Worm (Caenorhabditis elegans) whole organism, L1 larva: ENCODE results near the gene pfkb-1.2.

Experiments
- C04F5.9 ChIP-seq: sonication (generic microtip); optimal IDR thresholded peaks from 2 replicates; lab custom pipeline; 2016; ENCODE audit warnings: missing genetic modification characterization, missing compliant biosample characterization
- C16A3.4 ChIP-seq: fragments of 150-350 bp; optimal IDR thresholded peaks from 2 replicates; lab custom pipeline; 2014; ENCODE audit warnings: missing biosample characterization, missing genetic modification characterization
- C34B4.2 ChIP-seq: sonication (generic microtip); optimal IDR thresholded peaks from 2 replicates; lab custom pipeline; 2017; ENCODE audit warnings: mild to moderate bottlenecking, missing genetic modification characterization, missing compliant biosample characterization
- F16B12.6 ChIP-seq: fragments of 150-350 bp; optimal IDR thresholded peaks from 2 replicates; lab custom pipeline; 2014; ENCODE audit warnings: missing biosample characterization, missing genetic modification characterization
- Y116A8C.19 ChIP-seq: sonication (generic microtip); optimal IDR thresholded peaks from 2 replicates; lab custom pipeline; 2016; ENCODE audit warnings: missing compliant biosample characterization, missing genetic modification characterization, borderline replicate concordance
- ama-1 ChIP-seq: fragments of 150-350 bp; optimal IDR thresholded peaks from 2 replicates; lab custom pipeline; 2014
- blmp-1 ChIP-seq: fragments of 150-350 bp; optimal IDR thresholded peaks from 2 replicates; lab custom pipeline; 2014; ENCODE audit warnings: missing biosample characterization, missing genetic modification characterization
- ceh-8 ChIP-seq: fragments of 200-800 bp; sonication (Bioruptor generic); optimal IDR thresholded peaks from 2 replicates; lab custom pipeline; 2018; ENCODE audit warnings: mild to moderate bottlenecking, missing genetic modification characterization, moderate library complexity, missing compliant biosample characterization
- ceh-82 ChIP-seq, 3 experiments: fragments of 150-350 bp in 1 of 3; sonication (generic microtip) in 2 of 3; optimal IDR thresholded peaks; 2 replicates each; lab custom pipeline; 2014 to 2017; ENCODE audit warnings: missing biosample characterization in 3 of 3, missing genetic modification characterization in 3 of 3
- ceh-88 ChIP-seq: fragments of 200-800 bp; sonication (Bioruptor generic); IDR thresholded peaks from 2 replicates; pipeline ENCODE4 v1.3.6; 2022; ENCODE audit warnings: missing genetic modification characterization, missing compliant biosample characterization
- efl-1 ChIP-seq, 4 experiments: fragments of 150-350 bp; optimal IDR thresholded peaks in 3 of 4; peaks in 1 of 4; 1 replicate in 1 of 4; 2 replicates in 3 of 4; lab custom pipeline; 2014; ENCODE audit warnings: missing biosample characterization in 2 of 4, missing genetic modification characterization in 2 of 4, missing genetic modification reagents in 2 of 4
- efl-3 ChIP-seq: fragments of 200-800 bp; sonication (Bioruptor generic); optimal IDR thresholded peaks from 2 replicates; lab custom pipeline; 2018; ENCODE audit warnings: mild to moderate bottlenecking, missing genetic modification characterization, missing compliant biosample characterization
- egl-13 ChIP-seq: sonication (generic microtip); optimal IDR thresholded peaks from 2 replicates; lab custom pipeline; 2016; ENCODE audit warnings: missing genotype, missing genetic modification reagents, missing genetic modification characterization, missing compliant biosample characterization
- egl-27 ChIP-seq, 2 experiments: fragments of 150-350 bp in 1 of 2; sonication (generic microtip); optimal IDR thresholded peaks; 3 replicates each; lab custom pipeline; 2017 to 2018; ENCODE audit warnings: missing biosample characterization in 2 of 2, missing genetic modification characterization in 2 of 2, missing genetic modification reagents in 2 of 2
- elt-3 ChIP-seq, 6 experiments: fragments of 150-350 bp in 1 of 6; sonication (generic microtip); optimal IDR thresholded peaks; 2 replicates each; lab custom pipeline; 2017 to 2018; ENCODE audit warnings: missing biosample characterization in 6 of 6, missing genetic modification characterization in 6 of 6, inconsistent platforms in 1 of 6
- fkh-8 ChIP-seq: sonication (generic microtip); optimal IDR thresholded peaks from 2 replicates; lab custom pipeline; 2016; ENCODE audit warnings: mild to moderate bottlenecking, missing genetic modification characterization, missing compliant biosample characterization
- fos-1 ChIP-seq: fragments of 150-350 bp; optimal IDR thresholded peaks from 2 replicates; lab custom pipeline; 2014; ENCODE audit warnings: missing biosample characterization, missing genetic modification characterization
- grh-1 ChIP-seq: fragments of 200-800 bp; sonication (Bioruptor generic); IDR thresholded peaks from 2 replicates; pipeline ENCODE4 v1.3.6; 2022; ENCODE audit warnings: missing genetic modification reagents, missing genetic modification characterization, missing compliant biosample characterization
- hlh-17 ChIP-seq: fragments of 200-800 bp; sonication (Bioruptor generic); optimal IDR thresholded peaks from 2 replicates; lab custom pipeline; 2018; ENCODE audit warnings: missing genetic modification characterization, mild to moderate bottlenecking, missing compliant biosample characterization, moderate library complexity, borderline replicate concordance
- irx-1 ChIP-seq: sonication (generic microtip); optimal IDR thresholded peaks from 2 replicates; lab custom pipeline; 2016; ENCODE audit warnings: missing genetic modification characterization, missing compliant biosample characterization
- isw-1 ChIP-seq: fragments of 200-800 bp; sonication (Bioruptor generic); IDR thresholded peaks from 2 replicates; pipeline ENCODE4 v1.3.6; 2022; ENCODE audit warnings: missing genetic modification characterization, missing compliant biosample characterization
- lin-35 ChIP-seq, 2 experiments: fragments of 150-350 bp; optimal IDR thresholded peaks; 2 replicates each; lab custom pipeline; 2014; ENCODE audit warnings: missing biosample characterization in 2 of 2, missing genetic modification characterization in 2 of 2, missing genetic modification reagents in 2 of 2
- lin-39 ChIP-seq: fragments of 150-350 bp; optimal IDR thresholded peaks from 2 replicates; lab custom pipeline; 2014; ENCODE audit warnings: missing biosample characterization, missing genetic modification reagents, missing genetic modification characterization
- lir-3 ChIP-seq: sonication (generic microtip); optimal IDR thresholded peaks from 2 replicates; lab custom pipeline; 2016; ENCODE audit warnings: mild to moderate bottlenecking, missing genetic modification characterization, moderate library complexity, missing compliant biosample characterization; ENCODE audit not compliant: poor library complexity
- lsy-2 ChIP-seq, 2 experiments: fragments of 150-350 bp; optimal IDR thresholded peaks; 2 replicates each; lab custom pipeline; 2014; ENCODE audit warnings: missing biosample characterization in 2 of 2, missing genetic modification characterization in 2 of 2
- mdl-1 ChIP-seq, 2 experiments: fragments of 150-350 bp; optimal IDR thresholded peaks; 2 replicates each; lab custom pipeline; 2014 to 2017; ENCODE audit warnings: missing biosample characterization in 2 of 2, missing genetic modification characterization in 2 of 2, inconsistent platforms in 1 of 2
- mef-2 ChIP-seq: fragments of 150-350 bp; optimal IDR thresholded peaks from 2 replicates; lab custom pipeline; 2014; ENCODE audit warnings: missing biosample characterization, missing genetic modification characterization
- mep-1 ChIP-seq: fragments of 150-350 bp; optimal IDR thresholded peaks from 2 replicates; lab custom pipeline; 2014; ENCODE audit warnings: missing biosample characterization, missing genetic modification characterization
- nhr-11 ChIP-seq: fragments of 150-350 bp; optimal IDR thresholded peaks from 2 replicates; lab custom pipeline; 2014; ENCODE audit warnings: missing biosample characterization, missing genetic modification characterization
- nhr-20 ChIP-seq: sonication (generic microtip); optimal IDR thresholded peaks from 2 replicates; lab custom pipeline; 2016; ENCODE audit warnings: mild to moderate bottlenecking, missing genetic modification characterization, missing compliant biosample characterization
- nhr-47 ChIP-seq: sonication (generic microtip); optimal IDR thresholded peaks from 2 replicates; lab custom pipeline; 2016; ENCODE audit warnings: mild to moderate bottlenecking, missing genetic modification characterization, moderate library complexity, missing compliant biosample characterization
- nhr-71 ChIP-seq: sonication (generic microtip); optimal IDR thresholded peaks from 2 replicates; lab custom pipeline; 2016; ENCODE audit warnings: mild to moderate bottlenecking, missing genetic modification characterization, moderate library complexity, missing compliant biosample characterization
- nhr-76 ChIP-seq: sonication (generic microtip); optimal IDR thresholded peaks from 2 replicates; lab custom pipeline; 2017; ENCODE audit warnings: missing biosample characterization, missing genetic modification characterization
- nhr-84 ChIP-seq: sonication (generic microtip); optimal IDR thresholded peaks from 2 replicates; lab custom pipeline; 2017; ENCODE audit warnings: missing biosample characterization, missing genetic modification characterization
- nhr-85 ChIP-seq: sonication (generic microtip); peaks from one replicate; lab custom pipeline; 2016; ENCODE audit warnings: missing genetic modification characterization, inconsistent platforms, missing compliant biosample characterization
- nhr-90 ChIP-seq: sonication (generic microtip); optimal IDR thresholded peaks from 2 replicates; lab custom pipeline; 2016; ENCODE audit warnings: mild to moderate bottlenecking, missing genetic modification characterization, missing compliant biosample characterization; ENCODE audit not compliant: poor library complexity
- pax-3 ChIP-seq: fragments of 200-800 bp; sonication (Bioruptor generic); optimal IDR thresholded peaks from 2 replicates; lab custom pipeline; 2018; ENCODE audit warnings: mild to moderate bottlenecking, missing genetic modification characterization, moderate library complexity, missing compliant biosample characterization
- rnt-1 ChIP-seq: sonication (generic microtip); optimal IDR thresholded peaks from 2 replicates; lab custom pipeline; 2016; ENCODE audit warnings: mild to moderate bottlenecking, missing genetic modification characterization, moderate library complexity, missing compliant biosample characterization
- snu-23 ChIP-seq: sonication (generic microtip); optimal IDR thresholded peaks from 2 replicates; lab custom pipeline; 2016; ENCODE audit warnings: missing genetic modification characterization, missing compliant biosample characterization
- sox-4 ChIP-seq: sonication (generic microtip); optimal IDR thresholded peaks from 2 replicates; lab custom pipeline; 2016; ENCODE audit warnings: missing genetic modification characterization, missing compliant biosample characterization
- sup-37 ChIP-seq: fragments of 200-800 bp; sonication (Bioruptor generic); optimal IDR thresholded peaks from 2 replicates; lab custom pipeline; 2018; ENCODE audit warnings: mild to moderate bottlenecking, missing genetic modification characterization, missing compliant biosample characterization
- tbx-2 ChIP-seq: sonication (generic microtip); optimal IDR thresholded peaks from 2 replicates; lab custom pipeline; 2016; ENCODE audit warnings: missing genetic modification characterization, missing compliant biosample characterization
- vab-15 ChIP-seq: sonication (generic microtip); optimal IDR thresholded peaks from 2 replicates; lab custom pipeline; 2017; ENCODE audit warnings: missing genotype, mild to moderate bottlenecking, missing genetic modification characterization, missing compliant biosample characterization
- xbp-1 ChIP-seq: sonication (generic microtip); optimal IDR thresholded peaks from 2 replicates; lab custom pipeline; 2016; ENCODE audit warnings: missing genetic modification characterization, missing compliant biosample characterization
- zag-1 ChIP-seq: fragments of 150-350 bp; optimal IDR thresholded peaks from 2 replicates; lab custom pipeline; 2014; ENCODE audit warnings: missing biosample characterization, missing genetic modification characterization
- ztf-11 ChIP-seq, 2 experiments: sonication (generic microtip); optimal IDR thresholded peaks; 2 replicates each; lab custom pipeline; 2016 to 2017; ENCODE audit warnings: missing genetic modification characterization in 2 of 2, missing biosample characterization in 1 of 2, missing compliant biosample characterization in 1 of 2

Gene pfkb-1.2

ce11 chrIV:5930345-5930744 is 11.4 kb upstream of the pfkb-1.2 start, which contains the start of gene lin-33:
TSS of gene lin-33 (plus strand) at chrIV:5930645.
- no peak for TF ChIP-seq efl-1 (optimal IDR thresholded peaks at IDR 0.05; lab: Kevin White, UChicago)
- TF ChIP-seq efl-1 (GFP tag; optimal IDR thresholded peaks at IDR 0.05 in 1 of 2; lab: Kevin White, UChicago), result peak in 1 of 2 experiments; percentile 86
- no peak for TF ChIP-seq ztf-11 (tag; optimal IDR thresholded peaks at IDR 0.05; lab: Kevin White, UChicago)

ce11 chrIV:5934046-5934445 is 7.7 kb upstream of the pfkb-1.2 start, which contains the start of gene H32C10.1:
TSS of gene H32C10.1 (plus strand) at chrIV:5934346.
- TF ChIP-seq irx-1 (tag; lab: Kevin White, UChicago), result no peak
- TF ChIP-seq Y116A8C.19, result no peak
- TF ChIP-seq nhr-76 (tag; lab: Kevin White, UChicago), result no peak
- no peak for TF ChIP-seq rnt-1
- no peak for TF ChIP-seq fkh-8 (tag; lab: Kevin White, UChicago)
- TF ChIP-seq zag-1 (tag; lab: Kevin White, UChicago), result no peak
- no peak for TF ChIP-seq C34B4.2
- no peak for TF ChIP-seq nhr-85 (tag; lab: Kevin White, UChicago)
- TF ChIP-seq C04F5.9 (tag; lab: Kevin White, UChicago), result no peak
- no peak for TF ChIP-seq fos-1
- TF ChIP-seq nhr-11 (tag; lab: Kevin White, UChicago), result no peak
- no peak for TF ChIP-seq isw-1
- no peak for TF ChIP-seq egl-27 (tag; optimal IDR thresholded peaks at IDR 0.05; lab: Kevin White, UChicago)
- TF ChIP-seq vab-15 (tag; lab: Kevin White, UChicago), result no peak
- no peak for TF ChIP-seq lin-39 (tag; lab: Kevin White, UChicago)
- TF ChIP-seq egl-13 (tag; lab: Kevin White, UChicago), result no peak
- TF ChIP-seq sup-37 (GFP tag; lab: Kevin White, UChicago), result no peak
- TF ChIP-seq lsy-2 (tag; optimal IDR thresholded peaks at IDR 0.05; lab: Kevin White, UChicago), result no peak

ce11 chrIV:5937106-5937505 is 4.6 kb upstream of the pfkb-1.2 start:
- no peak for TF ChIP-seq egl-27 (tag; optimal IDR thresholded peaks at IDR 0.05; lab: Kevin White, UChicago)
- no peak for TF ChIP-seq ceh-88 (GFP tag; lab: Robert Waterston, UW)
- no peak for TF ChIP-seq mdl-1 (tag; optimal IDR thresholded peaks at IDR 0.05; lab: Kevin White, UChicago)
- TF ChIP-seq ama-1 (lab: Kevin White, UChicago), result no peak
- TF ChIP-seq ceh-82 (tag; optimal IDR thresholded peaks at IDR 0.05; lab: Kevin White, UChicago), result no peak
- no peak for TF ChIP-seq nhr-84
- TF ChIP-seq hlh-17, result no peak
- TF ChIP-seq tbx-2, result no peak
- no peak for TF ChIP-seq lin-35 (GFP tag; optimal IDR thresholded peaks at IDR 0.05; lab: Kevin White, UChicago)
- no peak for TF ChIP-seq blmp-1 (tag; lab: Kevin White, UChicago)
- TF ChIP-seq nhr-90 (tag; lab: Kevin White, UChicago), result no peak
- no peak for TF ChIP-seq xbp-1
- TF ChIP-seq, all 84 proteins: peak for 0

ce11 chrIV:5939122-5939521 is 2.6 kb upstream of the pfkb-1.2 start, which contains the start of gene mcu-1:
TSS of gene mcu-1 (minus strand) at chrIV:5939230.
- peak; percentile 57 for TF ChIP-seq tbx-2
- peak; percentile 16 for TF ChIP-seq C16A3.4 (tag; lab: Kevin White, UChicago)
- TF ChIP-seq sox-4 (tag; lab: Kevin White, UChicago), result no peak
- no peak for TF ChIP-seq mef-2 (tag; lab: Kevin White, UChicago)
- TF ChIP-seq ama-1 (lab: Kevin White, UChicago), result no peak
- peak; percentile 7 for TF ChIP-seq nhr-47 (tag; lab: Kevin White, UChicago)
- no peak for TF ChIP-seq C04F5.9 (tag; lab: Kevin White, UChicago)
- TF ChIP-seq hlh-17, result no peak
- peak; percentile 57 for TF ChIP-seq snu-23 (GFP tag; lab: Kevin White, UChicago)
- TF ChIP-seq nhr-85 (tag; lab: Kevin White, UChicago), result peak; percentile 97
- TF ChIP-seq nhr-84, result no peak
- TF ChIP-seq efl-3 (GFP tag; lab: Kevin White, UChicago), result no peak
- no peak for TF ChIP-seq ceh-82 (tag; optimal IDR thresholded peaks at IDR 0.05; lab: Kevin White, UChicago)
- TF ChIP-seq ceh-8 (GFP tag; lab: Kevin White, UChicago), result no peak
- TF ChIP-seq sup-37 (GFP tag; lab: Kevin White, UChicago), result no peak
- no peak for TF ChIP-seq egl-27 (tag; optimal IDR thresholded peaks at IDR 0.05; lab: Kevin White, UChicago)
- peak; percentile 64 for TF ChIP-seq nhr-71 (tag; lab: Kevin White, UChicago)
- peak in 1 of 2 experiments; percentile 68 for TF ChIP-seq lin-35 (GFP tag; optimal IDR thresholded peaks at IDR 0.05; lab: Kevin White, UChicago)
- no peak for TF ChIP-seq lir-3 (tag; lab: Kevin White, UChicago)
- no peak for TF ChIP-seq pax-3
- TF ChIP-seq nhr-20 (tag; lab: Kevin White, UChicago), result peak; percentile 56
- no peak for TF ChIP-seq F16B12.6 (tag; lab: Kevin White, UChicago)
- peak in 5 of 6 experiments; percentile 80 to 93 (median 89) for TF ChIP-seq elt-3 (tag; optimal IDR thresholded peaks at IDR 0.05; lab: Kevin White, UChicago)
- peak; percentile 92 for TF ChIP-seq grh-1
- TF ChIP-seq xbp-1, result no peak
- TF ChIP-seq mep-1, result no peak
- no peak for TF ChIP-seq Y116A8C.19
